Worm (Caenorhabditis elegans) whole organism, late embryonic: Measurements from ENCODE around the gene F22E5.2.

ENCODE experiments used
- C08G9.2 ChIP-seq: sonication (generic microtip); optimal IDR thresholded peaks from 2 replicates; lab custom pipeline; 2016; ENCODE audit warnings: mild to moderate bottlenecking, missing genetic modification characterization, moderate library complexity, missing compliant biosample characterization
- K02D7.2 ChIP-seq: sonication (generic microtip); optimal IDR thresholded peaks from 2 replicates; lab custom pipeline; 2017; ENCODE audit warnings: mild to moderate bottlenecking, missing genetic modification characterization, missing compliant biosample characterization
- dmd-4 ChIP-seq: sonication (generic microtip); optimal IDR thresholded peaks from 2 replicates; lab custom pipeline; 2016; ENCODE audit warnings: borderline replicate concordance, missing genetic modification characterization, missing compliant biosample characterization
- fkh-10 ChIP-seq: fragments of 150-350 bp; optimal IDR thresholded peaks from 2 replicates; lab custom pipeline; 2014; ENCODE audit warnings: missing biosample characterization, missing genetic modification reagents, missing genetic modification characterization
- hlh-13 ChIP-seq: fragments of 200-800 bp; sonication (Bioruptor generic); optimal IDR thresholded peaks from 2 replicates; lab custom pipeline; 2018; ENCODE audit warnings: mild to moderate bottlenecking, missing genetic modification characterization, missing compliant biosample characterization
- hlh-30 ChIP-seq: sonication (generic microtip); optimal IDR thresholded peaks from 2 replicates; lab custom pipeline; 2017; ENCODE audit warnings: antibody characterized with exemption, missing genetic modification characterization, missing compliant biosample characterization; ENCODE audit not compliant: insufficient read depth
- lim-6 ChIP-seq: sonication (generic microtip); optimal IDR thresholded peaks from 2 replicates; lab custom pipeline; 2016; ENCODE audit warnings: missing genetic modification characterization, missing compliant biosample characterization
- madf-2 ChIP-seq: sonication (generic microtip); optimal IDR thresholded peaks from 2 replicates; lab custom pipeline; 2017; ENCODE audit warnings: missing genetic modification characterization, missing compliant biosample characterization
- nfya-1 ChIP-seq: sonication (generic microtip); optimal IDR thresholded peaks from 2 replicates; lab custom pipeline; 2017; ENCODE audit warnings: missing genetic modification characterization, mild to moderate bottlenecking, missing compliant biosample characterization, antibody characterized with exemption, moderate library complexity
- nhr-11 ChIP-seq: fragments of 150-350 bp; optimal IDR thresholded peaks from 2 replicates; lab custom pipeline; 2014; ENCODE audit warnings: missing biosample characterization, missing genetic modification characterization
- pag-3 ChIP-seq: sonication (generic microtip); optimal IDR thresholded peaks from 2 replicates; lab custom pipeline; 2016; ENCODE audit warnings: missing compliant biosample characterization, missing genetic modification characterization, borderline replicate concordance
- sox-4 ChIP-seq: sonication (generic microtip); optimal IDR thresholded peaks from 2 replicates; lab custom pipeline; 2017; ENCODE audit warnings: mild to moderate bottlenecking, missing genetic modification characterization, inconsistent platforms, missing compliant biosample characterization
- tbx-2 ChIP-seq: sonication (generic microtip); optimal IDR thresholded peaks from 2 replicates; lab custom pipeline; 2016; ENCODE audit warnings: missing genetic modification characterization, missing compliant biosample characterization

DNA sequence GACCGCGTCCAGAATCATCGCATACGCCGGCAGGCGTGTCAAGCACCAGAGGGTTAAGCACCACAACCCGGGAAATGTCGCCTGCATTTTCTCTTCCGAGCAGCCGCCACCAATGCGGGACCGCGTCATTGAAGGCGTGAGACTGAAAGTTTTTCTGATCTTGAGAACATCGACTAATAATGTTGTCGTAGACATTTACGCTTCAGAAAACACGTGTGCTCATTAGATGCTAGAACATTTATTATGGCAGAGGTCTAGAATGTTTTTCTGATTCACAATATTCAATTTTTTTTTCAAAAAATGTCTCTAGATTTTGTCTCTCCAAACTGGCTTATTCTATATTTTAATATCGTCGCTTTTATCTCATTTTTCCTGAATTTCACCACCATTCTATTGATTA, 8.6 kb upstream of the F22E5.2 start, which contains the start of gene sri-47:
- TF ChIP-seq fkh-10 (GFP tag; lab: Kevin White, UChicago) (no peak), tbx-2 (tag; lab: Kevin White, UChicago) (no peak), K02D7.2 (tag; lab: Kevin White, UChicago) (no peak), lim-6 (tag; lab: Kevin White, UChicago) (no peak), C08G9.2 (no peak), madf-2 (no peak), nfya-1 (tag; lab: Kevin White, UChicago) (no peak), hlh-13 (GFP tag; lab: Kevin White, UChicago) (no peak), pag-3 (tag; lab: Kevin White, UChicago) (no peak), sox-4 (tag; lab: Kevin White, UChicago) (no peak), hlh-30 (tag; lab: Kevin White, UChicago) (no peak), nhr-11 (no peak), dmd-4 (no peak)
